Fruit fly (Drosophila melanogaster): ENCODE data around the gene Nepl11.

DNA sequence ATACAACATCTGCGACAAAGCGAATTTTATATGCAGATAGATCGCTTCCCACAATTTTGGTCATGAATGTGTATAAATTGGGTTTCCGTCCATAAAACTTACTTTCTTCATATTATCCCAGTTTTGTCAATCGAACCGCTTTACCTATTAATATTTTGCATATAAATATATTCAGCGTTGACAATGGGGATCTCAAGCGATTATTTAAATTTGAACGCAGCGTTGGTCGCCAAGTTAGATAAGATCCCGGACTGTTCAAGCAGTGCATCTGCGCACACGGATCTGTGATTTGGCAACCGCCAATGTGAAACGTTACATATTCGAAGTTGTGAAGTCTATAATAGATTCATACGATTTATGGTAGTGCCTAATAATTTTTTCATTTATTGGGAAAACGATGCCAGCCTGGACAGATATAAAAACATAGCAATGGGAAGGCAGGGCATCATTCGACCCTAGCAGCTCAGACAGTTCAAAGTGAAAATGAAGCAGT, 48.0 kb downstream of the Nepl11 start, which contains the start of gene TwdlF:
- no peak for TF ChIP-seq fru (GFP tag; optimal IDR thresholded peaks at IDR 0.05)
- no peak for TF ChIP-seq br (GFP tag; optimal IDR thresholded peaks at IDR 0.05)
- TF ChIP-seq usp (GFP tag; optimal IDR thresholded peaks at IDR 0.05): no peak
- no peak for TF ChIP-seq Dfd (GFP tag; optimal IDR thresholded peaks at IDR 0.05)
- no peak for TF ChIP-seq OdsH (GFP tag; optimal IDR thresholded peaks at IDR 0.05)
- TF ChIP-seq jim (GFP tag; optimal IDR thresholded peaks at IDR 0.05): no peak
- no peak for TF ChIP-seq Jra (GFP tag; optimal IDR thresholded peaks at IDR 0.05)
- TF ChIP-seq Sp1 (GFP tag; optimal IDR thresholded peaks at IDR 0.05): no peak
- TF ChIP-seq Hr83 (GFP tag; optimal IDR thresholded peaks at IDR 0.05; ENCODE audit: poor library complexity, severe bottlenecking): no peak
- TF ChIP-seq GATAd (GFP tag; optimal IDR thresholded peaks at IDR 0.05): no peak
- TF ChIP-seq tai (GFP tag; optimal IDR thresholded peaks at IDR 0.05): no peak
- no peak for TF ChIP-seq psq (GFP tag; optimal IDR thresholded peaks at IDR 0.05)
- no peak for TF ChIP-seq lola (GFP tag; optimal IDR thresholded peaks at IDR 0.05)

Data from whole organism, wandering third instar larva.